Worm (Caenorhabditis elegans): Measurements from ENCODE around the gene zipt-17.
A peak's percentile ranks its signal among the peaks of the same experiment; 100 is the strongest.

Gene zipt-17

DNA sequence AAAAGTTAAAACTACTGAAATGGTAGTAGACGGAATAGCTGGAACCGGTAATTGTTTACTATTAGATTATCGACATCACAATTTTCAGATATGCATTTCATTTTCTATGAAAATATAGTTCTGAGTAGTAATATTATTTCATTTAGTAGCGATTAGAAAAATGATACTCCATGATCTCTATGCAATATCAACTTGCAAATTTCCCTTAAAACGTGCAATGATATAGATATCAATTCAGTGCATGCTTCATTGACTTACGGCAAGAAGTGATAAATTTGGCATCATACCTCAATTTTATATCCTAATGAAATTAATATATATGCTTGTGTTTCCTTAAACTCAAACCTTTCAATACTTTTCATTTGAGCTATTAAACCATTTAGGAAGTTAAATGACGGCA, 24.5 kb downstream of the zipt-17 start, which contains the start of gene C49C3.21:
Gene C49C3.21 (plus strand): TSS at position 301 of the 400 bp plus-strand sequence.
- TF ChIP-seq unc-42 (tag; optimal IDR thresholded peaks at IDR 0.05), result no peak
- no peak for TF ChIP-seq ceh-22 (tag; optimal IDR thresholded peaks at IDR 0.05)
- TF ChIP-seq nhr-232 (tag; optimal IDR thresholded peaks at IDR 0.05), result no peak
- no peak for TF ChIP-seq ceh-6 (GFP tag; optimal IDR thresholded peaks at IDR 0.05)

DNA sequence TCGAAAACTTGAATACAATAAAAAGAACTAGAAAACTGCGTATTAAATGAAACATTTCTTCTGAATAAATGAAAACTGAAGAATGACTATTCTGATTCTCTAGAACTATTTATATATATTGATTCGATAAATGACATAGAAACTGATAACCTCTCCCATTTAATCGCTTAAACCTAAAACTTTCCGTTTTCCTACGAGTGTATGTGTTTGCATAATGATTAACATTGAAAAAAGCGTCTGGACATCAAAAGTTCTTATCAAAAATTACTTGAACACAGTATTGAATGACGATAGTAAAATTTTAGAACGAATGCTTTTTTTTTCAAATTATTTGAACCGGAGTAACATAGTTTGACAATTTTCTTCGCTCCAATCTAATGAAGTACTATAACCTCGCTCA, 25.0 kb downstream of the zipt-17 start, which contains the start of gene C49C3.9:
Gene C49C3.9 (minus strand): TSS at position 136 of the 400 bp plus-strand sequence.
- no peak for TF ChIP-seq ceh-19 (GFP tag; optimal IDR thresholded peaks at IDR 0.05)
- TF ChIP-seq pros-1 (tag; optimal IDR thresholded peaks at IDR 0.05), result no peak
- TF ChIP-seq hlh-6 (tag; optimal IDR thresholded peaks at IDR 0.05), result no peak
- no peak for TF ChIP-seq ceh-9 (tag; optimal IDR thresholded peaks at IDR 0.05)
- TF ChIP-seq nhr-11 (tag; optimal IDR thresholded peaks at IDR 0.05), result no peak
- no peak for TF ChIP-seq dve-1 (tag; optimal IDR thresholded peaks at IDR 0.05)
- TF ChIP-seq ceh-34 (tag; optimal IDR thresholded peaks at IDR 0.05), result no peak
- TF ChIP-seq hlh-30 (tag; optimal IDR thresholded peaks at IDR 0.05; ENCODE audit: insufficient read depth), result no peak
- TF ChIP-seq tbx-7 (tag; optimal IDR thresholded peaks at IDR 0.05), result no peak

DNA sequence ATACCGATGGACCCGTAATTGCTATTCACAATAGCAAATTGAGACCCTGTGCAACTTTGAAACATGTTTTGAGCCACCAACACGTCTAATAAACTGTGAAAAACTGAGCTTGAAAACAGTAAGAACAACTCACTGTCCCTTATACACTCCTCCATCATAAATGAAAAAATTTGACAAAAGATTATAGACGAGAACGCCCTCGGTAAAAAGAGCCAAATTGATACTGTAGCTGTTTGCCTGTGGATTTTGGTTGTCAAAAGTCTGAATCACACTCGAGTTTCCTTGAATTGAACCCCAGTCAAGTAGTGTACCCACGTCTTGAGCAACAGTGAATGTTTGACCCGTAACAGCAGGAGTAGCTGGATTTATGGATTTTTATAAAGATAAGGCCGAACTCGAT, 26.2 kb downstream of the zipt-17 start:
- no peak for TF ChIP-seq zip-5 (tag; optimal IDR thresholded peaks at IDR 0.05)
- no peak for TF ChIP-seq ztf-16 (tag; optimal IDR thresholded peaks at IDR 0.05)
- TF ChIP-seq fax-1 (tag; optimal IDR thresholded peaks at IDR 0.05), result no peak
- TF ChIP-seq npax-4 (tag; optimal IDR thresholded peaks at IDR 0.05), result no peak
- no peak for TF ChIP-seq rnt-1 (tag; optimal IDR thresholded peaks at IDR 0.05)
- TF ChIP-seq ceh-2 (tag; optimal IDR thresholded peaks at IDR 0.05), result no peak
- no peak for TF ChIP-seq unc-86 (tag; optimal IDR thresholded peaks at IDR 0.05)
- no peak for TF ChIP-seq ceh-19 (GFP tag; optimal IDR thresholded peaks at IDR 0.05)
- no peak for TF ChIP-seq ets-4 (tag; optimal IDR thresholded peaks at IDR 0.05)
- no peak for TF ChIP-seq pros-1 (tag; optimal IDR thresholded peaks at IDR 0.05)
- no peak for TF ChIP-seq ceh-9 (tag; optimal IDR thresholded peaks at IDR 0.05)
- TF ChIP-seq ceh-6 (GFP tag; optimal IDR thresholded peaks at IDR 0.05), result no peak

DNA sequence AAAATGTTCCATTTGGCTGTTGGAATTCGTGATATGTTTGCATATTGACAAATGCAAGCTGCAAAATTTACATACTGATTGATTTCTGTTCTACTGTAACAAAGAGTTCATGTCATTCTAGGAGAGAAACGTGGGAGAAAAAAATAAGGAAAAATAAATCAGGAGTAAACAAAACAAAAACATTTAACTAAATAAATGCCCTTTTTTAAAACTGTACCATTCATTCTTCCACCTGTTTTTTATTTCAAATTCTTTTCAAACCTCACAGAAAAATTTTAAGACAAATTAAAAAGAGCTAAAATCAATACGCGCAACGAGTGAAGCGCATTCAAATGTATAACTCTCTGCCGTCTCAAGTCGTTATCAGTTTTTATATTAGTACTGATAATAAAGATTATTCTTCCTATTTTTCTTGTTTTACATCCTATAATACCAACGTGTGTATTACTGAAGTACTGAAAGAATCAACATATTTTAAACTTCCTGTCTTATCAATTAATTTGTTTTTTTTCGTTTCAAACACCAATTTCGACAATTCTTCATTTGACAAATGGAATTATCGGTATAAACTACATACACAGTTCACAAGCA, 28.2 kb downstream of the zipt-17 start, which contains the start of gene C49C3.10:
Gene C49C3.10 (minus strand): TSS at position 51 of the 591 bp plus-strand sequence.
- TF ChIP-seq ceh-18 (tag; optimal IDR thresholded peaks at IDR 0.05) (no peak), elt-2 (tag; optimal IDR thresholded peaks at IDR 0.05) (peak; percentile 78)

DNA sequence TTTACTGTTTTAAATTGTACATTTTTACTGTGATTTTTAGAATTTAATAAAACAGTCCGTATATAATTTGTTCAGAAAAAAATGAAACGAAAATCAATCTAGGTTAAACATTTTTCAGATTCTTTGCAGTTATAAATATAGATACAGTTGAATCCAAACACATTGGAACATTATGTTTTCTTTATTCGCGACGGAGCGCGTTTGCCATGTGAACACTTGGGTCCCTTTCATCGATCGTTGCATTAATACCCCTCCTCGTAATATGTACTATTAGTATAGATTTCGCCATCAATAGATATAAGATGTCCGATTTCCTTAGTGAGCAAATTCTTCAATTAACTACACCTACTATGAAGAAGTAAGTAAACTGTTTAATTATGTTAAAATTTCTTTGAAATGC, 32.2 kb downstream of the zipt-17 start, which contains the start of gene C49C3.8:
Gene C49C3.8 (plus strand): TSS at position 173 of the 400 bp plus-strand sequence.
- TF ChIP-seq ceh-48 (tag; optimal IDR thresholded peaks at IDR 0.05) (peak; percentile 45), ceh-19 (GFP tag; optimal IDR thresholded peaks at IDR 0.05) (no peak)

DNA sequence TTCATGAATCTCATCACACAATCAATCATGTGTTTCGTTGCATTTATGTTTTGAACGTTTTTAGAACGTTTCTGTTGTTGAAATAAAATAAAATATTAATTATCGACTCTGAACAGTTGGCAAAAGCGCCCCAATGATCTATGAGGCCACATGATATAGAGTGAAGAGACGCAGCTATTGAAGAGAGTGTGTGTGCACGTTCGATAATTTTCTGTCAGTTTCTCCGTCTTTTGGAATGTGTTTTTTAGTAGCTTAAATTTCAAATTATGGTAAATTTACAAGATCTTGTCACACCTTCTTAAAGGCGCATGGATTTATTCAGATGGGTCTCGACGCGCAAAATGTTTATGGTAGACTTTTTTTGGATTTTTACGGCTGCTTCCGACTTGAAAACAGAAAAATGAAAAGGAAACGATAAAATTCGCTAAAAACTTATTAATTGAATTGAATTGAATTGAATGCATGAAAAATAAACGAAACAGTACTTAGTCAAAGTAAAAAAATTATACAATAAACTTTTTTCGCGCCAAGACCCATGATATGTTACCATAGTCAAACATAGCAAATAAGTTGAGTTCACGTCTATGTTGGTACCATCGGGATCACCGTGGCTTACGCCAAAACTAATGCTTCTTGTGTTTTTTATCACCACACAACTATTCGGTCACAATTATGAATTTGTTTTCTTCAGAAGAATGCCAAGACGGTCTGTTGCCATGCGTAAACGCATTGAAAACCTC, 33.5 kb downstream of the zipt-17 start, which contains the start of gene C49C3.15:
Gene C49C3.15 (plus strand): TSS at position 690 of the 740 bp plus-strand sequence.
- peak; percentile 21 for TF ChIP-seq ceh-31 (tag; optimal IDR thresholded peaks at IDR 0.05)
- no peak for TF ChIP-seq ceh-34 (tag; optimal IDR thresholded peaks at IDR 0.05)
- TF ChIP-seq ceh-18 (tag; optimal IDR thresholded peaks at IDR 0.05), result no peak
- TF ChIP-seq madf-2 (tag; optimal IDR thresholded peaks at IDR 0.05), result no peak
- no peak for TF ChIP-seq unc-42 (tag; optimal IDR thresholded peaks at IDR 0.05)
- peak; percentile 38 for TF ChIP-seq unc-55 (GFP tag; optimal IDR thresholded peaks at IDR 0.05)
- TF ChIP-seq hlh-30 (tag; optimal IDR thresholded peaks at IDR 0.05; ENCODE audit: insufficient read depth), result peak; percentile 77
- TF ChIP-seq nfya-1 (tag; optimal IDR thresholded peaks at IDR 0.05), result peak; percentile 15
